Worm (Caenorhabditis elegans) whole organism, young adult: ENCODE measurements around the gene C16C8.10.

Experiments used
- B0019.2 ChIP-seq: fragments of 200-800 bp; sonication (Bioruptor generic); conservative IDR thresholded peaks from 2 replicates; pipeline ENCODE4 v1.3.6; 2022; ENCODE audit warnings: missing genetic modification reagents, missing genetic modification characterization, missing compliant biosample characterization
- C06A6.2 ChIP-seq: fragments of 200-800 bp; sonication (Bioruptor generic); conservative IDR thresholded peaks from 2 replicates; pipeline ENCODE4 v1.3.6; 2022; ENCODE audit warnings: missing genetic modification characterization, missing compliant biosample characterization
- F10E7.11 ChIP-seq: sonication (generic microtip); optimal IDR thresholded peaks from 2 replicates; lab custom pipeline; 2017; ENCODE audit warnings: mild to moderate bottlenecking, missing genetic modification characterization, moderate library complexity, missing compliant biosample characterization
- atf-7 ChIP-seq: sonication (generic microtip); optimal IDR thresholded peaks from 2 replicates; lab custom pipeline; 2017; ENCODE audit warnings: mild to moderate bottlenecking, missing genetic modification characterization, missing compliant biosample characterization
- ceh-79 ChIP-seq: sonication (generic microtip); optimal IDR thresholded peaks from 2 replicates; lab custom pipeline; 2017; ENCODE audit warnings: mild to moderate bottlenecking, missing genetic modification characterization, missing compliant biosample characterization
- dpl-1 ChIP-seq: fragments of 150-350 bp; optimal IDR thresholded peaks from 2 replicates; lab custom pipeline; 2014; ENCODE audit warnings: missing biosample characterization, missing genetic modification reagents, missing genetic modification characterization
- ekl-4 ChIP-seq: fragments of 200-800 bp; sonication (Bioruptor generic); IDR thresholded peaks from 2 replicates; pipeline ENCODE4 v1.3.6; 2022; ENCODE audit warnings: missing genetic modification reagents, missing genetic modification characterization, missing compliant biosample characterization
- ets-4 ChIP-seq: fragments of 200-800 bp; sonication (Bioruptor generic); optimal IDR thresholded peaks from 2 replicates; lab custom pipeline; 2018; ENCODE audit warnings: mild to moderate bottlenecking, missing genetic modification characterization, missing compliant biosample characterization
- fkh-3 ChIP-seq: sonication (generic microtip); optimal IDR thresholded peaks from 2 replicates; lab custom pipeline; 2016; ENCODE audit warnings: mild to moderate bottlenecking, missing genetic modification characterization, missing compliant biosample characterization
- madf-8 ChIP-seq: fragments of 200-800 bp; sonication (Bioruptor generic); conservative IDR thresholded peaks from 2 replicates; pipeline ENCODE4 v1.3.6; 2022; ENCODE audit warnings: missing genetic modification reagents, missing genetic modification characterization, missing compliant biosample characterization
- nhr-27 ChIP-seq: fragments of 200-800 bp; sonication (Bioruptor generic); optimal IDR thresholded peaks from 2 replicates; lab custom pipeline; 2018; ENCODE audit warnings: mild to moderate bottlenecking, missing genetic modification characterization, moderate library complexity, missing compliant biosample characterization
- nhr-90 ChIP-seq: sonication (generic microtip); optimal IDR thresholded peaks from 2 replicates; lab custom pipeline; 2016; ENCODE audit warnings: missing genotype, mild to moderate bottlenecking, missing genetic modification characterization, missing compliant biosample characterization
- pha-4 ChIP-seq: fragments of 150-350 bp; sonication (generic microtip); optimal IDR thresholded peaks from 2 replicates; lab custom pipeline; 2014; ENCODE audit warnings: missing biosample characterization, missing genetic modification reagents, missing genetic modification characterization

DNA sequence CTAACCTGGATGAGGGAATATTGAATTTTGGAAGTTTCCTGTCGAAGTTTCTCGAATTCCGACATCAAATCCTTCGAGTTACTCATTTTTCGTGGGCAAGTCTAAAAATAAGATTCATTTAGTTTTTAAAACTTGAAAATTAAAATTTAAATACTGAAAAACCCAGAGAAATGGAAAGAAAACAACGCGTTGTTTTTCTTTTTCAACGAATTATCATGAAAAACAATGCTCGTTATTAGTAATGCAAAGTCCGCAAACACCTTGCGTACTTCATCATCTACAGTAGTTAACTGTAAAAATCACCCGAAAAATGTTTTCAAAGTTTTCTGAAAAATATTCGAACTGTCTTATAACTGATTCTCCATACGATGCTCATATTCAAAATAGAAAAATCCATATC, 20.2 kb downstream of the C16C8.10 start, which contains the start of gene C16C8.4:
- TF ChIP-seq atf-7 (tag; lab: Kevin White, UChicago), result no peak
- no peak for TF ChIP-seq nhr-27 (tag; lab: Kevin White, UChicago)
- TF ChIP-seq B0019.2 (GFP tag; lab: Robert Waterston, UW), result no peak
- TF ChIP-seq dpl-1 (GFP tag; lab: Kevin White, UChicago), result no peak
- no peak for TF ChIP-seq madf-8 (GFP tag; lab: Robert Waterston, UW)
- no peak for TF ChIP-seq F10E7.11 (tag; lab: Kevin White, UChicago)
- no peak for TF ChIP-seq fkh-3 (tag; lab: Kevin White, UChicago)
- TF ChIP-seq ets-4, result no peak
- TF ChIP-seq ceh-79, result no peak
- no peak for TF ChIP-seq C06A6.2 (GFP tag; lab: Robert Waterston, UW)
- no peak for TF ChIP-seq pha-4 (tag; lab: Kevin White, UChicago)
- TF ChIP-seq nhr-90, result no peak
- TF ChIP-seq ekl-4, result no peak
